Fruit fly (Drosophila melanogaster) whole organism, embryonic: ENCODE results near the gene CG5913.

ENCODE experiments used
- Atf-2 ChIP-seq: fragments of 200-800 bp; sonication (Bioruptor generic); optimal IDR thresholded peaks from 2 replicates; lab custom pipeline; 2016; ENCODE audit warnings: missing biosample characterization, missing genetic modification characterization
- Awh ChIP-seq: fragments of 200-800 bp; sonication (Bioruptor generic); IDR thresholded peaks from 2 replicates; pipeline ENCODE4, ENCODE4 v1.3.6; 2022; ENCODE audit warnings: missing biosample characterization, missing genetic modification characterization
- CG1024 ChIP-seq: fragments of 200-800 bp; sonication (Bioruptor generic); IDR thresholded peaks from 2 replicates; pipeline ENCODE4 v1.3.6; 2022; ENCODE audit warnings: missing biosample characterization, missing genetic modification characterization
- CG10267 ChIP-seq: fragments of 200-800 bp; sonication (Bioruptor generic); optimal IDR thresholded peaks from 2 replicates; lab custom pipeline; 2018; ENCODE audit warnings: missing biosample characterization, mild to moderate bottlenecking, missing genetic modification characterization, moderate library complexity
- CG11723 ChIP-seq: fragments of 200-800 bp; sonication (Bioruptor generic); optimal IDR thresholded peaks from 2 replicates; lab custom pipeline; 2017; ENCODE audit warnings: missing biosample characterization, mild to moderate bottlenecking, missing genetic modification characterization
- CG12659 ChIP-seq: fragments of 200-800 bp; sonication (Bioruptor generic); optimal IDR thresholded peaks from 3 replicates; lab custom pipeline; 2017; ENCODE audit warnings: mild to moderate bottlenecking, missing biosample characterization, missing genetic modification reagents, missing genetic modification characterization
- CG16813 ChIP-seq: fragments of 200-800 bp; sonication (Bioruptor generic); IDR thresholded peaks from 3 replicates; pipeline ENCODE4 v1.3.6; 2022; ENCODE audit warnings: missing biosample characterization, missing genetic modification characterization; ENCODE audit not compliant: partially characterized antibody
- CG17359 ChIP-seq: fragments of 200-800 bp; sonication (Bioruptor generic); optimal IDR thresholded peaks from 3 replicates; lab custom pipeline; 2018; ENCODE audit warnings: missing biosample characterization, mild to moderate bottlenecking, missing genetic modification characterization, moderate library complexity
- CG2116 ChIP-seq: fragments of 200-800 bp; sonication (Bioruptor generic); optimal IDR thresholded peaks from 3 replicates; lab custom pipeline; 2018; ENCODE audit warnings: missing biosample characterization, mild to moderate bottlenecking, missing genetic modification characterization
- CG2875 ChIP-seq: fragments of 200-800 bp; sonication (Bioruptor generic); optimal IDR thresholded peaks from 2 replicates; lab custom pipeline; 2017; ENCODE audit warnings: missing biosample characterization, mild to moderate bottlenecking, missing genetic modification characterization, missing genetic modification reagents
- CG31224 ChIP-seq: fragments of 200-800 bp; sonication (Bioruptor generic); IDR thresholded peaks from 2 replicates; pipeline ENCODE4 v1.3.6; 2022; ENCODE audit warnings: missing biosample characterization, missing genetic modification characterization
- CG3847 ChIP-seq: fragments of 200-800 bp; sonication (Bioruptor generic); IDR thresholded peaks from 2 replicates; pipeline ENCODE4 v1.3.6; 2022; ENCODE audit warnings: missing biosample characterization, missing genetic modification characterization
- CG4328 ChIP-seq: fragments of 200-800 bp; sonication (Bioruptor generic); optimal IDR thresholded peaks from 3 replicates; lab custom pipeline; 2017; ENCODE audit warnings: missing biosample characterization, missing genetic modification reagents, missing genetic modification characterization
- CG9215 ChIP-seq: fragments of 200-800 bp; sonication (Bioruptor generic); IDR thresholded peaks from 2 replicates; pipeline ENCODE4 v1.3.6; 2022; ENCODE audit warnings: missing biosample characterization, missing genetic modification characterization
- CkIIα-i1 ChIP-seq: fragments of 200-800 bp; sonication (Bioruptor generic); IDR thresholded peaks from 2 replicates; pipeline ENCODE4 v1.3.6; 2022; ENCODE audit warnings: missing biosample characterization, missing genetic modification characterization
- CrebB ChIP-seq: fragments of 200-800 bp; sonication (Bioruptor generic); optimal IDR thresholded peaks from 3 replicates; lab custom pipeline; 2018; ENCODE audit warnings: missing biosample characterization, mild to moderate bottlenecking, missing genetic modification characterization
- Doc2 ChIP-seq: fragments of 200-800 bp; sonication (Bioruptor generic); IDR thresholded peaks from 2 replicates; pipeline ENCODE4 v1.3.6; 2022; ENCODE audit warnings: missing biosample characterization, missing genetic modification characterization
- Doc3 ChIP-seq: fragments of 200-800 bp; sonication (Bioruptor generic); IDR thresholded peaks from 3 replicates; pipeline ENCODE4 v1.3.6; 2022; ENCODE audit warnings: missing biosample characterization, missing genetic modification characterization; ENCODE audit not compliant: partially characterized antibody
- Hr39 ChIP-seq: fragments of >200 bp; optimal IDR thresholded peaks from 2 replicates; lab custom pipeline; 2017
- MBD-R2 ChIP-seq: fragments of 200-800 bp; sonication (Bioruptor generic); IDR thresholded peaks from 2 replicates; pipeline ENCODE4 v1.3.6; 2022; ENCODE audit warnings: missing biosample characterization, missing genetic modification characterization
- MESR4 ChIP-seq: fragments of 200-800 bp; sonication (Bioruptor generic); optimal IDR thresholded peaks from 2 replicates; lab custom pipeline; 2018; ENCODE audit warnings: missing biosample characterization, mild to moderate bottlenecking, missing genetic modification characterization, moderate library complexity
- MTF-1 ChIP-seq: fragments of 200-800 bp; sonication (Bioruptor generic); optimal IDR thresholded peaks from 2 replicates; lab custom pipeline; 2018; ENCODE audit warnings: missing biosample characterization, mild to moderate bottlenecking, missing genetic modification characterization, borderline replicate concordance
- NK7.1 ChIP-seq: fragments of 200-800 bp; sonication (Bioruptor generic); optimal IDR thresholded peaks from 3 replicates; lab custom pipeline; 2016; ENCODE audit warnings: missing biosample characterization, missing genetic modification characterization
- Ravus ChIP-seq: fragments of 200-800 bp; sonication (Bioruptor generic); IDR thresholded peaks from 2 replicates; pipeline ENCODE4 v1.3.6; 2022; ENCODE audit warnings: missing biosample characterization, missing genetic modification characterization
- Rfx ChIP-seq: fragments of 200-800 bp; sonication (Bioruptor generic); IDR thresholded peaks from 2 replicates; pipeline ENCODE4 v1.3.6; 2022; ENCODE audit warnings: missing biosample characterization, missing genetic modification characterization
- Scr ChIP-seq: fragments of 200-800 bp; sonication (Bioruptor generic); IDR thresholded peaks from 2 replicates; pipeline ENCODE4 v1.3.6; 2022; ENCODE audit warnings: missing biosample characterization, missing genetic modification characterization; ENCODE audit not compliant: partially characterized antibody
- Stat92E ChIP-seq, 3 experiments: fragments of >200 bp in 2 of 3; fragments of 200-800 bp in 1 of 3; sonication (Bioruptor generic) in 1 of 3; optimal IDR thresholded peaks; 2 replicates each; lab custom pipeline; 2017 to 2019; ENCODE audit warnings: missing biosample characterization in 3 of 3, missing genetic modification characterization in 3 of 3, mild to moderate bottlenecking in 1 of 3, moderate library complexity in 1 of 3
- TFAM ChIP-seq: fragments of 200-800 bp; sonication (Bioruptor generic); optimal IDR thresholded peaks from 2 replicates; lab custom pipeline; 2017; ENCODE audit warnings: missing biosample characterization, missing genetic modification characterization, inconsistent platforms
- Xrp1 ChIP-seq: fragments of 200-800 bp; sonication (Bioruptor generic); IDR thresholded peaks from 2 replicates; pipeline ENCODE4 v1.3.6; 2022; ENCODE audit warnings: missing biosample characterization, missing genetic modification characterization
- ab ChIP-seq: fragments of 200-800 bp; sonication (Bioruptor generic); optimal IDR thresholded peaks from 2 replicates; lab custom pipeline; 2016; ENCODE audit warnings: missing biosample characterization, missing genetic modification characterization
- ase ChIP-seq: fragments of 200-800 bp; sonication (Bioruptor generic); IDR thresholded peaks from 3 replicates; pipeline ENCODE4 v1.3.6; 2022; ENCODE audit warnings: missing biosample characterization, missing genetic modification characterization
- bab2 ChIP-seq: fragments of 200-800 bp; sonication (Bioruptor generic); optimal IDR thresholded peaks from 2 replicates; lab custom pipeline; 2016; ENCODE audit warnings: missing biosample characterization, missing genetic modification characterization
- bsh ChIP-seq, 2 experiments: fragments of 200-800 bp; sonication (Bioruptor generic); optimal IDR thresholded peaks; 2 replicates each; lab custom pipeline; 2017 to 2018; ENCODE audit warnings: mild to moderate bottlenecking in 2 of 2, missing biosample characterization in 2 of 2, missing genetic modification characterization in 2 of 2, moderate library complexity in 1 of 2
- cad ChIP-seq: fragments of >200 bp; optimal IDR thresholded peaks from 2 replicates; lab custom pipeline; 2017; ENCODE audit warnings: missing biosample characterization, missing genetic modification characterization
- crc ChIP-seq: fragments of 200-800 bp; sonication (Bioruptor generic); optimal IDR thresholded peaks from 2 replicates; lab custom pipeline; 2016; ENCODE audit warnings: missing biosample characterization, missing genetic modification characterization
- da ChIP-seq: fragments of 200-800 bp; sonication (Bioruptor generic); optimal IDR thresholded peaks from 2 replicates; lab custom pipeline; 2016; ENCODE audit warnings: missing biosample characterization, missing genetic modification characterization
- dati ChIP-seq: fragments of 200-800 bp; sonication (Bioruptor generic); IDR thresholded peaks from 2 replicates; pipeline ENCODE4 v1.3.6; 2022; ENCODE audit warnings: missing biosample characterization, missing genetic modification characterization
- dmrt99B ChIP-seq: fragments of 200-800 bp; sonication (Bioruptor generic); optimal IDR thresholded peaks from 2 replicates; lab custom pipeline; 2018; ENCODE audit warnings: missing biosample characterization, mild to moderate bottlenecking, missing genetic modification characterization, moderate library complexity
- ewg ChIP-seq: fragments of 200-800 bp; sonication (Bioruptor generic); optimal IDR thresholded peaks from 3 replicates; lab custom pipeline; 2017; ENCODE audit warnings: mild to moderate bottlenecking, missing biosample characterization, missing genetic modification reagents, missing genetic modification characterization
- gro ChIP-seq: fragments of 200-800 bp; sonication (Bioruptor generic); optimal IDR thresholded peaks from 2 replicates; lab custom pipeline; 2016; ENCODE audit warnings: missing biosample characterization, missing genetic modification characterization
- lab ChIP-seq: fragments of 200-800 bp; sonication (Bioruptor generic); optimal IDR thresholded peaks from 3 replicates; lab custom pipeline; 2017; ENCODE audit warnings: missing biosample characterization, missing genetic modification characterization, mild to moderate bottlenecking, moderate library complexity, missing genetic modification reagents
- lmd ChIP-seq: fragments of 200-800 bp; sonication (Bioruptor generic); IDR thresholded peaks from 2 replicates; pipeline ENCODE4 v1.3.6; 2022; ENCODE audit warnings: missing biosample characterization, missing genetic modification characterization
- org-1 ChIP-seq: fragments of 200-800 bp; sonication (Bioruptor generic); optimal IDR thresholded peaks from 2 replicates; lab custom pipeline; 2017; ENCODE audit warnings: missing biosample characterization, missing genetic modification characterization
- pita ChIP-seq: fragments of 200-800 bp; sonication (Bioruptor generic); optimal IDR thresholded peaks from 2 replicates; lab custom pipeline; 2017; ENCODE audit warnings: missing biosample characterization, mild to moderate bottlenecking, missing genetic modification characterization
- pzg ChIP-seq: fragments of 200-800 bp; sonication (Bioruptor generic); optimal IDR thresholded peaks from 3 replicates; lab custom pipeline; 2018; ENCODE audit warnings: missing biosample characterization, mild to moderate bottlenecking, missing genetic modification characterization, moderate library complexity
- schlank ChIP-seq: fragments of 200-800 bp; sonication (Bioruptor generic); optimal IDR thresholded peaks from 2 replicates; lab custom pipeline; 2018; ENCODE audit warnings: missing biosample characterization, mild to moderate bottlenecking, missing genetic modification characterization
- tna ChIP-seq: fragments of 200-800 bp; sonication (Bioruptor generic); IDR thresholded peaks from 2 replicates; pipeline ENCODE4 v1.3.6; 2022; ENCODE audit warnings: missing biosample characterization, missing genetic modification characterization; ENCODE audit not compliant: partially characterized antibody
- vvl ChIP-seq: fragments of 200-800 bp; sonication (Bioruptor generic); IDR thresholded peaks from 2 replicates; pipeline ENCODE4 v1.3.6; 2022; ENCODE audit warnings: missing biosample characterization, missing genetic modification characterization
- wdn ChIP-seq: fragments of 200-800 bp; sonication (Bioruptor generic); IDR thresholded peaks from 2 replicates; pipeline ENCODE4 v1.3.6; 2022; ENCODE audit warnings: missing biosample characterization, missing genetic modification characterization
- zen2 ChIP-seq: fragments of 200-800 bp; sonication (Bioruptor generic); IDR thresholded peaks from 3 replicates; pipeline ENCODE4 v1.3.6; 2022; ENCODE audit warnings: missing biosample characterization, missing genetic modification characterization; ENCODE audit not compliant: partially characterized antibody
- zf30C ChIP-seq: fragments of 200-800 bp; sonication (Bioruptor generic); optimal IDR thresholded peaks from 3 replicates; lab custom pipeline; 2018; ENCODE audit warnings: missing biosample characterization, mild to moderate bottlenecking, missing genetic modification characterization

CG5913 gene

dm6 chr3R:25885136-25885535 lies 8.2 kb upstream of the CG5913 start (continued):
- TF ChIP-seq pzg (GFP tag; lab: Kevin White, UChicago) (no peak), wdn (GFP tag; lab: Robert Waterston, UW) (no peak), dmrt99B (no peak), CG4328 (GFP tag; lab: Kevin White, UChicago) (no peak), Awh (GFP tag; lab: Robert Waterston, UW) (peak; percentile 56; the same call in 1 of the 2 replicates), CG10267 (tag; lab: Kevin White, UChicago) (no peak), Doc2 (no peak), zen2 (GFP tag; lab: Robert Waterston, UW) (no peak), tna (GFP tag; lab: Robert Waterston, UW) (no peak), CG11723 (peak; percentile 53), Hr39 (lab: Kevin White, UChicago) (no peak), Doc3 (GFP tag; lab: Robert Waterston, UW) (no peak), NK7.1 (GFP tag; lab: Kevin White, UChicago) (peak; percentile 29), ab (GFP tag; lab: Kevin White, UChicago) (no peak), da (no peak), CG12659 (GFP tag; lab: Kevin White, UChicago) (no peak), CG9215 (GFP tag; lab: Robert Waterston, UW) (no peak), bsh (GFP tag; optimal IDR thresholded peaks at IDR 0.05; lab: Kevin White, UChicago) (peak in 1 of 2 experiments; percentile 62), crc (GFP tag; lab: Kevin White, UChicago) (no peak), vvl (GFP tag; lab: Robert Waterston, UW) (no peak; the same call in 1 of the 2 replicates), cad (no peak), Rfx (GFP tag; lab: Robert Waterston, UW) (no peak), CG1024 (GFP tag; lab: Robert Waterston, UW) (peak; percentile 51; the same call in 1 of the 2 replicates), Xrp1 (GFP tag; lab: Robert Waterston, UW) (peak; percentile 68), CkIIα-i1 (GFP tag; lab: Robert Waterston, UW) (no peak), MTF-1 (peak; percentile 73), CG2116 (peak; percentile 1), CG31224 (GFP tag; lab: Robert Waterston, UW) (no peak), Stat92E (GFP tag; optimal IDR thresholded peaks at IDR 0.05; lab: Kevin White, UChicago) (no peak), pita (no peak), CrebB (tag; lab: Kevin White, UChicago) (peak; percentile 65), ase (GFP tag; lab: Robert Waterston, UW) (no peak), schlank (tag; lab: Kevin White, UChicago) (no peak), MBD-R2 (no peak), TFAM (GFP tag; lab: Kevin White, UChicago) (no peak), gro (GFP tag; lab: Kevin White, UChicago) (no peak), Scr (GFP tag; lab: Robert Waterston, UW) (no peak), zf30C (no peak), lab (peak; percentile 22), Ravus (GFP tag; lab: Robert Waterston, UW) (no peak), lmd (no peak), CG17359 (peak; percentile 5), Atf-2 (GFP tag; lab: Kevin White, UChicago) (no peak), bab2 (GFP tag; lab: Kevin White, UChicago) (peak; percentile 21), CG16813 (GFP tag; lab: Robert Waterston, UW) (no peak), ewg (GFP tag; lab: Kevin White, UChicago) (no peak), CG2875 (GFP tag; lab: Kevin White, UChicago) (peak; percentile 76), MESR4 (GFP tag; lab: Kevin White, UChicago) (no peak), CG3847 (no peak), org-1 (peak; percentile 30), dati (no peak)
